Worm (Caenorhabditis elegans): ENCODE results near the gene pals-37.

ce11 chrV:12446895-12447294 lies 5.6 kb upstream of the pals-37 start, which contains the start of the genes pals-38 and C54D10.9:
- TF ChIP-seq lsy-2 (tag; optimal IDR thresholded peaks at IDR 0.05) (no peak), blmp-1 (tag; optimal IDR thresholded peaks at IDR 0.05) (no peak), skn-1 (tag; optimal IDR thresholded peaks at IDR 0.05) (no peak), tbx-2 (tag; optimal IDR thresholded peaks at IDR 0.05) (no peak), swsn-7 (tag; optimal IDR thresholded peaks at IDR 0.05) (no peak), ama-1 (optimal IDR thresholded peaks at IDR 0.05) (no peak), nhr-237 (tag; optimal IDR thresholded peaks at IDR 0.05) (no peak), nhr-84 (tag; optimal IDR thresholded peaks at IDR 0.05) (no peak)
